Worm (Caenorhabditis elegans): Measurements from ENCODE around the gene Y58A7A.2.

DNA sequence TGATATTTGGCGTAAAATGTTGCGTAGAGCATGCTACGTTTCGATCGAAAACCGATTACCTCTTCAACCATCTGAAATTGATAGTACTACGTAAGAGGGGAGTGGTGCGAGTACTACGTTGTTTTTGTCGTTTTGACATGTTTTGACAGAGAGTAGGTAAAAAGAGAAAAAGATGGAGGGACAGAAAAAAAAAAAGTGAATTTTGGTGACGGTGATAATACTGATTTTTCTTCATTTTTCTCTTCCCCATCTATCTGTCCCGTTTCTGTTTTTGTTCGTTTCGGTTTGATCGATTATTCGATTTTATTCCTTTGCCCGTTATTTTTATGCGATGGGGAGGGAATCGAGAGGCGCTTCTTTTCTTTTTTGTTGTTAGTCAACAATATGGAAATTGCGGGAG is 31.1 kb downstream of the Y58A7A.2 start, which contains the start of gene K11D12.8:
- TF ChIP-seq ztf-1 (GFP tag; conservative IDR thresholded peaks at IDR 0.05) (no peak), lin-13 (GFP tag; optimal IDR thresholded peaks at IDR 0.05) (no peak), egl-27 (tag; optimal IDR thresholded peaks at IDR 0.05) (no peak), nhr-12 (tag; optimal IDR thresholded peaks at IDR 0.05) (no peak), crh-2 (tag; optimal IDR thresholded peaks at IDR 0.05) (no peak), ztf-11 (tag; optimal IDR thresholded peaks at IDR 0.05) (no peak), mab-5 (tag; optimal IDR thresholded peaks at IDR 0.05) (no peak), blmp-1 (tag; optimal IDR thresholded peaks at IDR 0.05; ENCODE audit: insufficient read depth) (no peak), lin-39 (tag; optimal IDR thresholded peaks at IDR 0.05) (no peak), mdl-1 (tag; optimal IDR thresholded peaks at IDR 0.05) (no peak), unc-55 (GFP tag; optimal IDR thresholded peaks at IDR 0.05) (no peak), ZK546.5 (tag; optimal IDR thresholded peaks at IDR 0.05) (no peak), sma-9 (GFP tag; optimal IDR thresholded peaks at IDR 0.05) (no peak), sma-9 (tag; optimal IDR thresholded peaks at IDR 0.05) (no peak)
